Fruit fly (Drosophila melanogaster) whole organism, larva: ENCODE results near the gene CG17726.

Experiments used
- noc ChIP-seq: fragments of 200-800 bp; sonication (Bioruptor generic); optimal IDR thresholded peaks from 3 replicates; lab custom pipeline; 2019; ENCODE audit warnings: missing biosample characterization, mild to moderate bottlenecking, missing genetic modification characterization, moderate library complexity

Gene CG17726

DNA sequence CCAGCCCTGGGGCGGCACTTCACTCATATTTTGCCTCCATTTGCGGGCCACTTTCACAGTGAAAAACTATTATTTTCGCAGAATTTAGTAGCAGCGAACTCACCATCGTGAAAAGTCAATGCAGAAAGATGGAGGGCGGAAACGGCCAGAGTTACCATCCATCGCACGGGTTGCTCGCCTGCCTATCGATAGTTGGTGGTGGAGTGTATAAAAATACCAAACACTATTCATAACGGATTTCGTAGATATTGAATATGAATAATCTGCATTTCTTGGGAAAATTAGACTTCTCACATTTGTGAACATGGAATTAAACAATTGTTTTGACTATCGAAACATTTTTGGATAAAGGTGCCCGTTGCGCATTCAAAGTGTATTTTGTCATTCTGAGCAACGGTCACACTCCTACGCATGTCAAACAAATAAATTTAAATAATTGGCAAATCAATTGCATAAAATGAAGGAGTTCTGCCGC, 10.4 kb upstream of the CG17726 start, which contains the start of the genes RpS25 and CG4820:
Gene RpS25 (minus strand): TSS at position 132 of the 475 bp plus-strand sequence.
Gene CG4820 (plus strand): TSS at position 380 of the 475 bp plus-strand sequence.
- peak; percentile 69 for TF ChIP-seq noc

DNA sequence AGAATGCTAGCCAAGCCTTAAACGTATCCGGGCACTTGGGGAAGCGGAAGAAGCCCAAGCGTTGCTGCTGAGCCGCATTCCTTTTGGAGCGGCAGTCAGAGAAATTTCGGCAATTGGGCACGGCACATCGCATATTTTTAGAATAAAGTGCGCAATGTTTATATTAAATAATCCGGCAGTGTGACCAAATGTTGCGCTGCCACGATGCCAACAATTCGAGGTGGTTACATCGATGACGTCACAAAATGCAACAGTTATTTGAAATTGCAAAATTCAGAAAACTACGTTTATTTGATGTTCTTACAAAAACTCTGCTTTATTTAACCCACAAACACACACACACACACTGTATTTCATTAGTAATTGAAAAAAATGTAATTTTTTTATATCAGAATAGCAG, 6.7 kb upstream of the CG17726 start, which contains the start of gene CG6689:
Gene CG6689 (minus strand): TSS at position 182 of the 400 bp plus-strand sequence.
- TF ChIP-seq noc, result no peak

DNA sequence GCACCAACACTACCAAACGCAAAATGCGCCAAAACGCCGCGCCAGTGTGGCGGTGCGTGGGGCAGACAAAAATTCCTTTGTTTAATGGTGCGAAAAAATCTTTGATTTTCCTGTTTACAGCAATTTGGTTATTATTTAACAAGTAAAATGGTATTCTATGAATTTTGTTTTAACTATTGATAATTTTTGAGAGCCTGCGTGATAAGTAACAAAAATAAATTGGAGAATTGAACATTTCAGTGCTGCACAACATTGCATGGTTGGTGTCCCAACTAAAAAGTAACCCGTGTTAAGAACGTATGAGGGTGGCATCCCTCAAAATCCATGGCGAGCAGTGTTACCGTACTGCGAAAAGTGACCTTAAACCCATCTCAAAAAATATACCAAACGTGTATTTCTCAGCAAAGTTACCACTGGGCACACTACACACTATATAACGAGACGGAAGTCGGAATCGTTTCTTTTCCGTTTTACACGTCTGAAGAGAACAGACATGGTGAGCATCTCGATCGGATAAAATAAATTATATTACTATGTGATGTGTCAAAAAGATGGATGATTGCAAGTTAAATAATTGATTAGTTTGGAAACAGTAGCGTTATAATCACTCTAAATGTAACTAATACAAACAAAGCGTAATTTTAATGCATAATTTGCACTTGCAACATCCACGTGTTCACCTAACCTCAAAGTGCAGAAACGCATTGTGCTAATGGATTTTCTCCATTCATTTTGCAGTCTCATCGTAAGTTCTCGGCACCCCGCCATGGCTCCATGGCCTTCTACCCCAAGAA, 4.9 kb upstream of the CG17726 start, which contains the start of the genes CG6693 and RpL3:
Gene CG6693 (minus strand): TSS at position 203 of the 794 bp plus-strand sequence.
Gene RpL3 (plus strand): TSS at position 458 of the 794 bp plus-strand sequence.
- TF ChIP-seq noc, result peak; percentile 55

DNA sequence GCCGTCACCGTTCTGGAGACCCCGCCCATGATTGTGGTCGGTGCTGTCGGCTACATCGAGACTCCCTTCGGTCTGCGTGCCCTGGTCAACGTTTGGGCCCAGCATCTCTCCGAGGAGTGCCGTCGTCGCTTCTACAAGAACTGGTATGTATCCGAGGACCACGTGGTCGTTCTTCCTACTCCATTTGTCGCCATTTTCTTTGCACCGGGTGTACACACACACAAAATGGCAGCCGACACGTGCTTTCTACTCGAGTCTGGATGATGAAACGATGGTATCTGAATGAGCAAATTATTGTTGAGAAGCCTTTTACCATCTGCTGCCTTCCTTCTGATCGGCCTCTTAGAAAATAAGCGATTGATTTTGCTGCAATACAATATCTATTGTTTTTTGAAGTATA, 4.0 kb upstream of the CG17726 start:
- no peak for TF ChIP-seq noc

DNA sequence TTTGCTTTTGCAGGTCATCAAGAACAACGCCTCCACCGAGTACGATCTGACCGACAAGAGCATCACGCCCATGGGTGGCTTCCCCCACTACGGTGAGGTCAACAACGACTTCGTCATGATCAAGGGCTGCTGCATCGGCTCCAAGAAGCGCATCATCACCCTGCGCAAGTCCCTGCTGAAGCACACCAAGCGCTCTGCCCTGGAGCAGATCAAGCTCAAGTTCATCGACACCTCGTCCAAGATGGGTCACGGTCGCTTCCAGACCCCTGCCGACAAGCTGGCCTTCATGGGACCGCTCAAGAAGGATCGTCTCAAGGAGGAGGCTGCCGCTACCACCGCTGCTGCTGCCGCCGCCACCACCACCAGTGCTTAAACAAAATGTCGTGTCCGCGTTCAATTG, 2.1 kb upstream of the CG17726 start:
- TF ChIP-seq noc, result no peak

DNA sequence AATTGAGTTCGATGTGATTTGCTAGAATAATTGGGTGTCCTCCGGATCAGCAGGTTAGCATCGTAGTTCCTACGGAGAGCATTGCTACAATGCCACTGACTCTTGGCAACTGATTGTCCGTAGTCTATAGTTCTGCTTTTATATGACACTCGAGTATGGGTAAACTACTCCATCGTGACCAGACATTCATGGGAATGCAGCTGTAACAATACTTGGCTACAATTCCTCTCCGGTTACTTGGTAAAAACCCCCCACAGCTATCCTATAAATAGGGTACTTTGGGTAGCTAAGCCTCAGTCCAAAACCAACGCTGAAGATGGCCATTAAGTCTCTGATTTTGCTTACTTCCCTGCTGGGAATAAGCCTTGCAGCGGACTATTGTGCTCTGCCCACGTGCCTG, 1.3 kb upstream of the CG17726 start, which contains the start of gene scpr-C:
Gene scpr-C (plus strand): TSS at position 301 of the 400 bp plus-strand sequence.
- no peak for TF ChIP-seq noc

DNA sequence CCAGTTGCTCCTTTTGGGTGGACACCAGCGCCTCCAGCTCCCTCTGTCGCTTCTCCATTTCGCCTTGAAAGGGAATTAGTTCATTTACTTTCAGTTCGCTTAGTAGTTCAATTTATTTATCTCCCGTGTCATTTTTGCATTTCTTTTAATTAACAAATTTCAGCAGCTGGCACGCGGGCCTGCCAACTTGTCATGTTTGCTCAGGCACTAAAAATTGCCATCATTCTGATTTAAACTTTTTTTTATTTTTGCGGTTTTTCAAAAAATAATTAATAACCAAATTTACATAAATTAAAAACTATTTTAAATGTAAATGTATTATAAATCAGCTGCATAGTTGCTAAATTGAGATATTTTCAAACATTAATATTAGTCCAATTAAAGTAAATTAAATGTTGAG, 3.8 kb downstream of the CG17726 start, which contains the start of gene GCC88:
Gene GCC88 (minus strand): TSS at position 209 of the 400 bp plus-strand sequence.
- TF ChIP-seq noc, result no peak

DNA sequence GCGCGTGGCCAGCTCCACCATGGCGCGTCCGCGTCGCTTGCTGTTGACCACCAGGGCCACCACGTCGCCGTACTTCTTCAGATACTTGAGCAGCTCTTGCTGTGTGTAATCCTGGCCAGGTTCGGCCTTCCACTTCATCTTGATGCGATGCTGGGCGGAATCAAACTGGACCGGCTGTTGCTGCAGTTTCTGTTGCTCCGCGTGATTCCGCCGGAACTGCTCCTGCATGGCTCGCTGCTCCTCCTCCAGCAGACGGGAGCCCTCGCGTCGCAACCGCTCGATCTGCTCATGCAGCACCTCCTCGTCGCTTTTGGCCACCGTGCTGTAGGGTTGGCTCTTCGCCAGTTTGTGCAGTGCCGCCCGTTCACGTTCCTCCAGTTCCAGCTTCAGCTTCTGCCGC, 4.5 kb downstream of the CG17726 start:
- no peak for TF ChIP-seq noc

DNA sequence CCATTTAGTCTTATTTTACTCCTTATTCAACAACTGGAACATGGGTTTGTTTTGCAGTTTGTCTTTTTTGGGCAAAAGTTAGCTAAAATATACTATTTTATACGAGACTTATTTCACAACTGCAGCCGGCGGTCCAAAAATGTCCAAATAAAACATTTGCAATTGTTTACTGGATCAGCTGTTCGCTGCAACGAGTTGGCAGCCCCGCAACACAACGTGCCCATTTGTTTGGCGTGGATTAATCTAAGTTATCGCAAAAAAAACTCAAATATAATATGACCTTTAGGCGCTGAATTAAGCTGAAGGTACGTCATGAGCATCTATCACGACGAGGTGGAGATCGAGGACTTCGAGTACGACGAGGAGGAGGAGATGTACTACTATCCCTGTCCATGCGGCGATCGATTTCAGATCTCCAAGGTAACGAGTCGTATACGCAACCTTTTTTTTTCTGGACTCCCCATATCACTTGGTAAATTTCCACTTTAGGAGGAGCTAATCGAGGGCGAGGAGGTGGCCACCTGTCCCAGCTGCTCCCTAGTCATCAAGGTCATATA, 5.2 kb downstream of the CG17726 start, which contains the start of the genes CG17187 and Dph3:
Gene CG17187 (minus strand): TSS at position 175 of the 557 bp plus-strand sequence.
Gene Dph3 (plus strand): TSS at position 208 of the 557 bp plus-strand sequence.
- TF ChIP-seq noc, result no peak

DNA sequence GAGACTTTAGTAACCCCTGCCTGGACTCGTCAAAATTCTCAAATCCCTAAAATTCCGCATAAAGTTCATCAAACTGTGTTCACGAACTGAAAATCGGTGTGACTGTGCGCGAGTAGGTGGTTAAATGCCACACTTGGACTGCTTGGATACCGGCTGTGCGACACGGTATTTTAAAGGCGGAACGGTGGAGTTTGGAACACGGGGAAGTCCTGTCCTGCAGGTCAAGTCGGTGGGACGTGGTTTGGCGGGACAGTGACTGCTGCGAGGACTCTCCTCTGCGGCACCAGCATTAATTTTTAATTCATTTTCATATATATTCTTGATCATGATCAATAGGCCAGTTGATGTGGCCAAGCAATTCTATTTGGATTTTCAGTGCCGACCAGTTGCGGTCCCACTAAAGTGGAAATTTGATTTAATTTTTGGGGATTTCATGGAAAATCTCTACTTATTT, 8.4 kb downstream of the CG17726 start, which contains the start of the genes Arfip and CG17721:
Gene Arfip (minus strand): TSS at position 96 of the 454 bp plus-strand sequence.
Gene CG17721 (plus strand): TSS at position 223 of the 454 bp plus-strand sequence.
- no peak for TF ChIP-seq noc

DNA sequence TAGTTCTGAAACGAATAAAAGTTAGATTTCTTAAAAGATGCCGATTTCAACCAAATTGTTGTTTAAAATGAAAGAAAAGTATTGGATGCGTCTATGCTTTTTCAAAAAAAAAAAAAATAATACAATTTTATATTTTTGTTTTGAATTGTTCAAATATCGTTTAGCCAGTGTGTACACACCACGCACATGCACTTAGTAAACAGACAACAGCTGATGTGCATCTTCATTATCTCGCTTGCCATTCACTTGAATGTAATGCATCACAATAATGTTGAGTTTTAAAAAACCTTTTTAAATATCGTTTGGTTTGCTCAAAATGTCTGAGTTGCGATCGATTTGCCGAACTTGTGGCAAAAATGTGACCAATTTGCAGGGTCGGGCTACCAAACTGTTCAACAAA, 9.5 kb downstream of the CG17726 start, which contains the start of gene CG31441:
Gene CG31441 (plus strand): TSS at position 246 of the 400 bp plus-strand sequence.
- no peak for TF ChIP-seq noc

DNA sequence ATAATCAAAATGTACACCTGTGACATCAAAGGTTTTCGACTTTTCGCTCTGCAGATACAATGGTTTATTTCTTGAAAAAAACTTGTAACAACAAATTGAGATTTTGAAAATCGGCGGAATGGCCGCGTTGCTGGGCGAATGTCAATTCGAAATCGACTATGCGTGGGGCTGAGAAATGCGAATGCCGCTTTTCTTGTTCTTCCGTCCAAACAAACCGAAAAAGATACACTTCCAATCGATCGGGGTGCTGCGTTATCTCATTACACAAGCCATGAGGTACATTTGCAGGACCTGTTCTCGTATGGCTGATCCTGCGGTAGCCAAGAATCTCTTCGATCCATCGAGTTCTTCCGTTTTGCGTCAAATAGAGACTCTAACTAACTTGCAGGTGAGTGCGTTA, 11.0 kb downstream of the CG17726 start, which contains the start of gene CG31388:
Gene CG31388 (plus strand): TSS at position 218 of the 400 bp plus-strand sequence.
- TF ChIP-seq noc, result no peak

DNA sequence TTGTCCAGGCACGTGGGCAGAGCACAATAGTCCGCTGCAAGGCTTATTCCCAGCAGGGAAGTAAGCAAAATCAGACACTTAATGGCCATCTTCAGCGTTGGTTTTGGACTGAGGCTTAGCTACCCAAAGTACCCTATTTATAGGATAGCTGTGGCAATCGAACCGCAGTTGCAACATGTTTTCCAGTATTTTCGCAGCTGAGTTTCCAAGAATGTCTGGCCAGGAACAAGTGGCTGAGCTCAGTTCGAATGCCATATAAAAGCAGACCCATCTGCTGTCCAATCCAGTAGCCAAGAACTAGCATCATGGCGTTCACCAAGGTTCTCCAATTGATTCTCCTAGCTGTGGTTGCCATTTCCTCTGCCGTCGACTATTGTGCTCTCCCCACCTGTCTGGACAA, 14.3 kb downstream of the CG17726 start, which contains the start of the genes scpr-B and scpr-A:
Gene scpr-B (minus strand): TSS at position 101 of the 400 bp plus-strand sequence.
Gene scpr-A (plus strand): TSS at position 293 of the 400 bp plus-strand sequence.
- no peak for TF ChIP-seq noc

DNA sequence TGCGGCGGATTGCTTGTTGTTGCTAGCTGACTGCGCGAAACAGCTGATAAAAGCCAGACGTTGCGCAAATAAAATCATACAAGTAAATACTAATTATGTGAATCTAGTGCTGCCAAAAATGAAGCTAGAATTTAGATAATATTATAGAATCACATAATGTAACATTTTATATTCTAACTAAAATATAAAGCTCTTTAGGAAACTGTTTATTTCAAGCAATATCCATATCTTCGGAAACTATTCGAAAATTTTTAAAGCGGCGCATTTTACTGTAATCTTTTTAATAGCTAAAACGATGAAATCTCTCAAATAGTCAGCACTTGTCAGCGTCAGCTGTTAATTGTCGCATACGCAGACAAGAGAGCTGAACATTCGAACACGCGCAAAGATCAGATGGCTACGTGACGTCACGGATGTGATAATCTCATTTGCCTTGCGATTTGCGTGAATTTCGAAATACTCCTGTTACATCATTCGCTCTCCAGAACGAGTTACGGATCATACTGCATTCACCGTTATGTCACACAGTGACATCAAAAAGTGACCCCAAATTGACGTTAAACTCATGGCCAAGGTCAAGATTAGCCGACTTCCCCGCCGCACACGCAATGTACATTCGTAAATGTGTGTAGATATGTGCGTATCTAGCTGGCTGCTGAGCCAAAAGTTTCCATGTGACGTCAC, 16.6 kb downstream of the CG17726 start:
- TF ChIP-seq noc, result peak; percentile 48

DNA sequence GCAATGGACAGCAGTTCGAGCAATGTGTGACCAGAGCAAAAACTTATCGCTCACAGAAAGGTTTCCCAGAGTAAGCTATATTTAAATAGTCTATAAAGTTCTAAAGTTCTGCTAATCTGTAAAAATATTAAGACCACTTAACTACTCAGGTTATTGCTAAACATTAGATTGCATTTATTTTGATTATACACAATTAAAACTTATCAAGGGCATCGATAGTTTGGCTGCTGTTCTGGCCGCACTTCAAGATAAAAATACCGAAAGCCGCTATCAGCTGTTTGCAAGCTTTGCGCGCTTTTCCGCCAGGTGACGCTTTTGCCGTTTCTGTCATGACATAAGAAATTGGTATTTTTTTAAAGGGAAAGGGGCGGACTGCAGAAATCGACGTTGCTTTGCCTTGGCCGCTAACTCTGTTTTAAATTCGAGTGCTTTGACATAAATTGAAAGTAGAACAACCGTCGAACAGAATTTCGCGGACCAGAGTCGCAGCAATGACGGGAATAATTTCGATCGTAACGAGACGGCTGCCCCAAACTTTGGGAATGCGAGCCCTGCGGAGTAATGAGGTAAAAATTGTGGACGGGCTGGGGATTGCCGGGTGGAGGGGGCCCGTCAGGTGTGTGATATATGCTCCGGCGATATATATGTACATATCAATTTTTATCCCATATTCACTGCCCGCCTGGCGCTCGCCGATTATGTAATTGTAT, 17.5 kb downstream of the CG17726 start, which contains the start of the genes CG17734 and CG5214:
Gene CG17734 (minus strand): TSS at position 49 of the 710 bp plus-strand sequence.
Gene CG5214 (plus strand): TSS at position 352 of the 710 bp plus-strand sequence.
- no peak for TF ChIP-seq noc
